Worm (Caenorhabditis elegans) whole organism, mixed stage, embryonic: ENCODE data around the gene C05C8.5.

Experiments
- flh-1 ChIP-seq: fragments of 200-800 bp; sonication (Bioruptor generic); optimal IDR thresholded peaks from 2 replicates; lab custom pipeline; 2018; ENCODE audit warnings: mild to moderate bottlenecking, missing genetic modification characterization, moderate library complexity, missing compliant biosample characterization
- unc-62 ChIP-seq: fragments of 150-350 bp; optimal IDR thresholded peaks from 2 replicates; lab custom pipeline; 2014; ENCODE audit warnings: missing biosample characterization, missing genetic modification reagents, missing genetic modification characterization

DNA sequence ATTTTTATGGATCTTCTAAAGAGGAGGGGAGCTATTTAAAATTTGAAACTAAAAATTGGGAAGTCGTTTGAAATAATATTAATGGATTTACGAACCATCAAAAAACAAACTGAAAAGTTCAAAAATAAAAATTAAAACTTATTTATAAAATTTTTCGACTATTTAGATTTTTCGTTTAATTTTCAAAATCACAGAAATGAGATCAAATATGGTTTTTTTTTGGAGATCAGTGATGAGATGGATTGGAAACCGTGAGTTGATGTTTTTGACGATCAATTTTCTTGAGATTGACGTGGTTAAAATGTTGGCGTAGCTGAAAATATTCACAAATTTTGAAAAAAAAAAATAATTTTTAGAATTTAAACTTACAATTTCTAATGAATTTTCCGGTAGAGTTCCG, 15.6 kb downstream of the C05C8.5 start, which contains the start of gene C13F10.5:
- TF ChIP-seq flh-1 (GFP tag; lab: Kevin White, UChicago): no peak
- no peak for TF ChIP-seq unc-62 (GFP tag; lab: Kevin White, UChicago)
